Worm (Caenorhabditis elegans) whole organism, midembryonic: Measurements from ENCODE around the gene F56C9.3.

Experiments
- T22C8.4 ChIP-seq: fragments of 200-800 bp; sonication (Bioruptor generic); IDR thresholded peaks from 2 replicates; pipeline ENCODE4 v1.3.6; 2022; ENCODE audit warnings: missing genetic modification characterization, missing compliant biosample characterization
- flt-1 ChIP-seq: fragments of 200-800 bp; sonication (Bioruptor generic); IDR thresholded peaks from 2 replicates; pipeline ENCODE4 v1.3.6; 2022; ENCODE audit warnings: missing genetic modification characterization, missing compliant biosample characterization
- tab-1 ChIP-seq: fragments of 200-800 bp; sonication (Bioruptor generic); IDR thresholded peaks from 2 replicates; pipeline ENCODE4 v1.3.6; 2022; ENCODE audit warnings: missing genetic modification characterization, missing compliant biosample characterization
- ztf-23 ChIP-seq: fragments of 200-800 bp; sonication (Bioruptor generic); IDR thresholded peaks from 2 replicates; pipeline ENCODE4 v1.3.6; 2022; ENCODE audit warnings: missing genetic modification reagents, missing genetic modification characterization, missing compliant biosample characterization
- ztf-29 ChIP-seq: fragments of 200-800 bp; sonication (Bioruptor generic); IDR thresholded peaks from 2 replicates; pipeline ENCODE4 v1.3.6; 2022; ENCODE audit warnings: missing genetic modification reagents, missing genetic modification characterization, missing compliant biosample characterization

DNA sequence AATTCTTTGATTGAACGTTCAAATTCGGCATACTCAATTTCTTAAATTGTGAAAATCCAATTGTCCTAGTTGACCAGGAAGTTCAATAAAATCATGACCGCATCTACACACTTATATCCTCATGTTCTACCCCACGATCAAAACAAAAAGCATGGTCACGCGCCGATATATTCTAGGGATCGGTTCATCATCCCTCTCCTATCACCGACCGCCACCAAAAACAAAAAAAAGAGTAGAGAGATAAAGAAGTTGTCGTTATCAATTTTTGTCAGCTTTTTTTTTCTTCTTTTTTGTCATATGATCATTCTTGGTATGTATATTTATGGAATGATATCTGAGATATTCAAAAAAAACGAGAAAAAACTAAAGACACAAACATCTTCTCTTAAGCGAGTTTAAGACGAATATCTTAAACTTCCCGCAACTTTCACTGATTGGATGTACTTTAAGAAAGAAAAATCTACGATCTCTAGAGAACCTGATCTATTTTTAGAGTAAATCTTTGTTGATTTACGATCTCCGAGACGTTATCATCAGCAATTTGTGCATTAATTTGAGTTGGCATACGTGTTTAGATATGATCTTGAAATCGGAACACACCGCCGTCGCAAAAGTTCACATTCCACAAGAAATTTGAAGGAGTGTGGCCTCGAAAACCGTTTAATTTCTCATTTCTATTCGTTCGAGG, 6.0 kb upstream of the F56C9.3 start:
- no peak for TF ChIP-seq flt-1 (GFP tag; lab: Robert Waterston, UW)
- no peak for TF ChIP-seq tab-1
- TF ChIP-seq ztf-23 (GFP tag; lab: Robert Waterston, UW), result no peak
- no peak for TF ChIP-seq T22C8.4 (GFP tag; lab: Robert Waterston, UW)
- TF ChIP-seq ztf-29 (GFP tag; lab: Robert Waterston, UW), result no peak
